Worm (Caenorhabditis elegans): ENCODE measurements around the gene ins-16.
A peak's percentile ranks its signal among the peaks of the same experiment; 100 is the strongest.

The ins-16 gene

ce11 chrIII:2100842-2101241 is 40.1 kb upstream of the ins-16 start (continued):
- peak; percentile 64 for TF ChIP-seq lin-38 (GFP tag; IDR thresholded peaks at IDR 0.05)
- peak in 1 of 2 experiments; percentile 66 for TF ChIP-seq mdl-1 (tag; optimal IDR thresholded peaks at IDR 0.05)
- TF ChIP-seq F26F4.8 (GFP tag; conservative IDR thresholded peaks at IDR 0.05), result no peak
- no peak for TF ChIP-seq sdz-12 (GFP tag; optimal IDR thresholded peaks at IDR 0.05)
- peak; percentile 40 for TF ChIP-seq F37D6.2 (tag; optimal IDR thresholded peaks at IDR 0.05)
- 0 out of 2 replicates have a peak, but pooled peaks have one; percentile 5 for TF ChIP-seq dmd-9 (GFP tag; IDR thresholded peaks at IDR 0.05)
- TF ChIP-seq madf-5 (GFP tag; IDR thresholded peaks at IDR 0.05), result no peak
- TF ChIP-seq nhr-25 (tag; optimal IDR thresholded peaks at IDR 0.05; ENCODE audit: borderline replicate concordance, insufficient read depth), result no peak
- peak; percentile 17 for TF ChIP-seq nhr-11 (tag; optimal IDR thresholded peaks at IDR 0.05)
- peak; percentile 90 for TF ChIP-seq ces-1 (GFP tag; optimal IDR thresholded peaks at IDR 0.05)
- TF ChIP-seq lin-15B (tag; optimal IDR thresholded peaks at IDR 0.05), result no peak
- no peak for TF ChIP-seq snpc-4 (tag; optimal IDR thresholded peaks at IDR 0.05)
- TF ChIP-seq fos-1 (tag; optimal IDR thresholded peaks at IDR 0.05), result no peak
- peak; percentile 71 for TF ChIP-seq nhr-6 (tag; optimal IDR thresholded peaks at IDR 0.05)
- TF ChIP-seq ztf-11 (tag; optimal IDR thresholded peaks at IDR 0.05), result no peak
- peak; percentile 56 for TF ChIP-seq dmd-6 (GFP tag; IDR thresholded peaks at IDR 0.05)
- TF ChIP-seq Y75B8A.6 (GFP tag; IDR thresholded peaks at IDR 0.05), result no peak
- peak; percentile 21 for TF ChIP-seq spr-1 (tag; optimal IDR thresholded peaks at IDR 0.05)
- no peak for TF ChIP-seq zfp-3 (GFP tag; conservative IDR thresholded peaks at IDR 0.05)
- no peak for TF ChIP-seq ceh-82 (tag; optimal IDR thresholded peaks at IDR 0.05)
- TF ChIP-seq lin-29 (GFP tag; IDR thresholded peaks at IDR 0.05), result no peak
- peak; percentile 65 for TF ChIP-seq mes-2 (tag; optimal IDR thresholded peaks at IDR 0.05; ENCODE audit: poor library complexity, severe bottlenecking)
- no peak; the same call in 1 of the 2 replicates for TF ChIP-seq arid-1 (GFP tag; conservative IDR thresholded peaks at IDR 0.05)
- no peak for TF ChIP-seq mxl-2 (GFP tag; conservative IDR thresholded peaks at IDR 0.05)
- TF ChIP-seq set-16 (GFP tag; IDR thresholded peaks at IDR 0.05), result peak; percentile 87
- peak; percentile 45 for TF ChIP-seq vab-7 (GFP tag; IDR thresholded peaks at IDR 0.05)
- no peak for TF ChIP-seq daf-19 (GFP tag; conservative IDR thresholded peaks at IDR 0.05)
- no peak for TF ChIP-seq ceh-44 (GFP tag; IDR thresholded peaks at IDR 0.05)
- no peak for TF ChIP-seq nhr-237 (tag; optimal IDR thresholded peaks at IDR 0.05)
- TF ChIP-seq F49E8.2 (tag; optimal IDR thresholded peaks at IDR 0.05; ENCODE audit: borderline replicate concordance), result no peak
- no peak for TF ChIP-seq nhr-77 (tag; optimal IDR thresholded peaks at IDR 0.05)
- TF ChIP-seq hlh-30 (tag; optimal IDR thresholded peaks at IDR 0.05; ENCODE audit: insufficient read depth), result peak; percentile 71
- TF ChIP-seq lir-3 (tag; optimal IDR thresholded peaks at IDR 0.05), result no peak
- TF ChIP-seq hmg-1.1 (GFP tag; IDR thresholded peaks at IDR 0.05), result peak; percentile 90
- TF ChIP-seq tag-97 (GFP tag; IDR thresholded peaks at IDR 0.05), result no peak
- no peak for TF ChIP-seq nhr-10 (tag; optimal IDR thresholded peaks at IDR 0.05)
- TF ChIP-seq lsy-2 (tag; optimal IDR thresholded peaks at IDR 0.05), result peak; percentile 33 to 77
- peak; percentile 71 for TF ChIP-seq ceh-28 (tag; optimal IDR thresholded peaks at IDR 0.05)
- TF ChIP-seq zag-1 (tag; optimal IDR thresholded peaks at IDR 0.05), result no peak
- TF ChIP-seq pha-4 (GFP tag; IDR thresholded peaks at IDR 0.05), result no peak
- TF ChIP-seq pha-4 (tag; optimal IDR thresholded peaks at IDR 0.05), result no peak
- peak; percentile 79 for TF ChIP-seq ctbp-1 (GFP tag; IDR thresholded peaks at IDR 0.05)
- TF ChIP-seq spr-3 (GFP tag; optimal IDR thresholded peaks at IDR 0.05), result no peak
- TF ChIP-seq madf-9 (GFP tag; conservative IDR thresholded peaks at IDR 0.05), result no peak
- TF ChIP-seq nhr-111 (GFP tag; optimal IDR thresholded peaks at IDR 0.05), result no peak
- TF ChIP-seq mxl-3 (GFP tag; optimal IDR thresholded peaks at IDR 0.05), result no peak
- no peak for TF ChIP-seq ZK546.5 (tag; optimal IDR thresholded peaks at IDR 0.05)
- peak in 1 of 2 experiments; percentile 32 for TF ChIP-seq daf-16 (GFP tag; optimal IDR thresholded peaks at IDR 0.05)
- peak; percentile 58 for TF ChIP-seq daf-16 (tag; optimal IDR thresholded peaks at IDR 0.05)
- TF ChIP-seq nhr-41 (GFP tag; IDR thresholded peaks at IDR 0.05), result no peak
- no peak for TF ChIP-seq egl-27 (tag; optimal IDR thresholded peaks at IDR 0.05)
- no peak for TF ChIP-seq mdt-29 (GFP tag; IDR thresholded peaks at IDR 0.05)

Data from whole organism, L4 larva.